Fruit fly (Drosophila melanogaster): ENCODE measurements around the gene CG14312.
A peak's percentile ranks its signal among the peaks of the same experiment; 100 is the strongest.

CG14312 gene

dm6 chr3R:18314320-18314719 lies 31.0 kb upstream of the CG14312 start, which contains the start of gene PKD (continued):
- TF ChIP-seq prd (optimal IDR thresholded peaks at IDR 0.05) (no peak), prd (GFP tag; IDR thresholded peaks at IDR 0.05) (0 out of 3 replicates have a peak, but pooled peaks have one; percentile 16), bbx (GFP tag; IDR thresholded peaks at IDR 0.05; ENCODE audit: partially characterized antibody) (0 out of 2 replicates have a peak, but pooled peaks have one; percentile 19), CG6254 (GFP tag; optimal IDR thresholded peaks at IDR 0.05) (no peak), CG6272 (GFP tag; IDR thresholded peaks at IDR 0.05) (no peak), Kr (GFP tag; optimal IDR thresholded peaks at IDR 0.05) (no peak), CG14014 (GFP tag; IDR thresholded peaks at IDR 0.05) (no peak), CG2875 (GFP tag; optimal IDR thresholded peaks at IDR 0.05) (no peak), CG18476 (GFP tag; optimal IDR thresholded peaks at IDR 0.05) (no peak), maf-S (GFP tag; optimal IDR thresholded peaks at IDR 0.05) (no peak), ken (GFP tag; IDR thresholded peaks at IDR 0.05) (no peak), CG15011 (GFP tag; optimal IDR thresholded peaks at IDR 0.05) (no peak), NFAT (GFP tag; IDR thresholded peaks at IDR 0.05) (no peak), tap (tag; optimal IDR thresholded peaks at IDR 0.05) (no peak), YL-1 (GFP tag; optimal IDR thresholded peaks at IDR 0.05) (no peak), danr (GFP tag; IDR thresholded peaks at IDR 0.05) (no peak), Bteb2 (GFP tag; optimal IDR thresholded peaks at IDR 0.05) (no peak), CG17186 (GFP tag; optimal IDR thresholded peaks at IDR 0.05) (no peak), CG11696 (GFP tag; IDR thresholded peaks at IDR 0.05) (no peak), CG2678 (tag; optimal IDR thresholded peaks at IDR 0.05) (no peak), CG14965 (GFP tag; optimal IDR thresholded peaks at IDR 0.05; ENCODE audit: borderline replicate concordance) (no peak), Dfd (GFP tag; optimal IDR thresholded peaks at IDR 0.05) (no peak), CG4820 (GFP tag; optimal IDR thresholded peaks at IDR 0.05) (no peak), ind (GFP tag; optimal IDR thresholded peaks at IDR 0.05) (no peak), Scr (GFP tag; IDR thresholded peaks at IDR 0.05; ENCODE audit: partially characterized antibody) (peak; percentile 9; the same call in 1 of the 2 replicates), CG2889 (GFP tag; IDR thresholded peaks at IDR 0.05) (no peak), CG2129 (GFP tag; IDR thresholded peaks at IDR 0.05; ENCODE audit: partially characterized antibody) (no peak), CG42726 (GFP tag; IDR thresholded peaks at IDR 0.05; ENCODE audit: partially characterized antibody) (peak; percentile 51; the same call in 1 of the 2 replicates), peb (GFP tag; IDR thresholded peaks at IDR 0.05) (no peak), tio (GFP tag; optimal IDR thresholded peaks at IDR 0.05) (no peak), CG12104 (GFP tag; optimal IDR thresholded peaks at IDR 0.05) (no peak), sens (GFP tag) (no peak), CG15514 (GFP tag; optimal IDR thresholded peaks at IDR 0.05) (peak; percentile 1), CG12236 (GFP tag; optimal IDR thresholded peaks at IDR 0.05) (no peak), gem (tag; optimal IDR thresholded peaks at IDR 0.05) (no peak), cwo (GFP tag; optimal IDR thresholded peaks at IDR 0.05) (no peak), kni (GFP tag; optimal IDR thresholded peaks at IDR 0.05) (no peak), Oaz (GFP tag; IDR thresholded peaks at IDR 0.05) (no peak), CG17328 (GFP tag; IDR thresholded peaks at IDR 0.05) (no peak), cato (GFP tag; optimal IDR thresholded peaks at IDR 0.05; ENCODE audit: borderline replicate concordance) (no peak), Ada2b (GFP tag; IDR thresholded peaks at IDR 0.05) (no peak), z (GFP tag; IDR thresholded peaks at IDR 0.05) (peak; percentile 54; the same call in 1 of the 3 replicates), HHEX (GFP tag; optimal IDR thresholded peaks at IDR 0.05) (no peak), repo (GFP tag; optimal IDR thresholded peaks at IDR 0.05) (no peak), zf30C (GFP tag; optimal IDR thresholded peaks at IDR 0.05) (no peak), Neu2 (GFP tag; optimal IDR thresholded peaks at IDR 0.05; ENCODE audit: borderline replicate concordance) (no peak), HLH3B (GFP tag; IDR thresholded peaks at IDR 0.05) (no peak), CG15269 (tag; optimal IDR thresholded peaks at IDR 0.05) (no peak), dati (GFP tag; IDR thresholded peaks at IDR 0.05) (no peak), CG43689 (GFP tag; IDR thresholded peaks at IDR 0.05) (no peak), Hand (GFP tag; optimal IDR thresholded peaks at IDR 0.05) (no peak), ranshi (GFP tag; IDR thresholded peaks at IDR 0.05) (no peak)
